Worm (Caenorhabditis elegans) whole organism, L4 larva: Measurements from ENCODE around the gene Y58A7A.4.

ENCODE experiments used
- D1046.2 ChIP-seq: fragments of 200-800 bp; sonication (Bioruptor generic); IDR thresholded peaks from 2 replicates; pipeline ENCODE4 v1.3.6; 2022; ENCODE audit warnings: missing genetic modification characterization, missing compliant biosample characterization
- F26F4.8 ChIP-seq: fragments of 200-800 bp; sonication (Bioruptor generic); conservative IDR thresholded peaks from 2 replicates; pipeline ENCODE4 v1.3.6; 2022; ENCODE audit warnings: missing genetic modification characterization, missing compliant biosample characterization
- F37D6.2 ChIP-seq: sonication (generic microtip); optimal IDR thresholded peaks from 2 replicates; lab custom pipeline; 2016; ENCODE audit warnings: mild to moderate bottlenecking, missing genetic modification characterization, missing compliant biosample characterization
- F49E8.2 ChIP-seq: sonication (generic microtip); optimal IDR thresholded peaks from 2 replicates; lab custom pipeline; 2016; ENCODE audit warnings: missing compliant biosample characterization, mild to moderate bottlenecking, missing genetic modification characterization, borderline replicate concordance
- R02D3.7 ChIP-seq: fragments of 150-350 bp; sonication (generic microtip); optimal IDR thresholded peaks from 3 replicates; lab custom pipeline; 2014; ENCODE audit warnings: missing biosample characterization, missing genetic modification characterization
- T20F7.1 ChIP-seq: fragments of 200-800 bp; sonication (Bioruptor generic); optimal IDR thresholded peaks from 2 replicates; lab custom pipeline; 2018; ENCODE audit warnings: mild to moderate bottlenecking, missing genetic modification characterization, missing compliant biosample characterization
- T26A8.4 ChIP-seq: fragments of 200-800 bp; sonication (Bioruptor generic); IDR thresholded peaks from 2 replicates; pipeline ENCODE4 v1.3.6; 2022; ENCODE audit warnings: missing genetic modification characterization, missing compliant biosample characterization
- Y48G9A.11 ChIP-seq: fragments of 200-800 bp; sonication (Bioruptor generic); IDR thresholded peaks from 2 replicates; pipeline ENCODE4 v1.3.6; 2022; ENCODE audit warnings: missing genetic modification reagents, missing genetic modification characterization, missing compliant biosample characterization
- Y5F2A.4 ChIP-seq: fragments of 200-800 bp; sonication (Bioruptor generic); optimal IDR thresholded peaks from 2 replicates; lab custom pipeline; 2018; ENCODE audit warnings: mild to moderate bottlenecking, missing genetic modification characterization, missing compliant biosample characterization
- aha-1 ChIP-seq: fragments of 150-350 bp; peaks from one replicate; lab custom pipeline; 2014; ENCODE audit warnings: missing biosample characterization, missing genetic modification characterization
- arid-1 ChIP-seq: fragments of 200-800 bp; sonication (Bioruptor generic); conservative IDR thresholded peaks from 2 replicates; pipeline ENCODE4 v1.3.6; 2022; ENCODE audit warnings: missing genetic modification reagents, missing genetic modification characterization, missing compliant biosample characterization
- attf-4 ChIP-seq: sonication (generic microtip); optimal IDR thresholded peaks from 3 replicates; lab custom pipeline; 2017; ENCODE audit warnings: missing biosample characterization, missing genetic modification characterization
- ceh-28 ChIP-seq: fragments of 150-350 bp; optimal IDR thresholded peaks from 2 replicates; lab custom pipeline; 2014; ENCODE audit warnings: missing biosample characterization, missing genetic modification reagents, missing genetic modification characterization
- ctbp-1 ChIP-seq: fragments of 200-800 bp; sonication (Bioruptor generic); IDR thresholded peaks from 2 replicates; pipeline ENCODE4 v1.3.6; 2022; ENCODE audit warnings: missing genetic modification reagents, missing genetic modification characterization, missing compliant biosample characterization
- daf-12 ChIP-seq: fragments of 150-350 bp; optimal IDR thresholded peaks from 2 replicates; lab custom pipeline; 2014; ENCODE audit warnings: missing biosample characterization, missing genetic modification reagents, missing genetic modification characterization
- daf-8 ChIP-seq: fragments of 200-800 bp; sonication (Bioruptor generic); IDR thresholded peaks from 2 replicates; pipeline ENCODE4 v1.3.6; 2022; ENCODE audit warnings: missing genetic modification characterization, missing compliant biosample characterization
- dmd-9 ChIP-seq: fragments of 200-800 bp; sonication (Bioruptor generic); IDR thresholded peaks from 2 replicates; pipeline ENCODE4 v1.3.6; 2022; ENCODE audit warnings: missing genetic modification reagents, missing genetic modification characterization, missing compliant biosample characterization
- dve-1 ChIP-seq: sonication (generic microtip); optimal IDR thresholded peaks from 2 replicates; lab custom pipeline; 2017; ENCODE audit warnings: antibody characterized with exemption, mild to moderate bottlenecking, missing genetic modification characterization, missing compliant biosample characterization; ENCODE audit not compliant: insufficient read depth
- egl-43 ChIP-seq: fragments of 200-800 bp; sonication (Bioruptor generic); IDR thresholded peaks from 2 replicates; pipeline ENCODE4 v1.3.6; 2022; ENCODE audit warnings: missing genetic modification reagents, missing genetic modification characterization, missing compliant biosample characterization
- fkh-10 ChIP-seq: fragments of 150-350 bp; optimal IDR thresholded peaks from 2 replicates; lab custom pipeline; 2014; ENCODE audit warnings: missing biosample characterization, missing genetic modification reagents, missing genetic modification characterization
- gei-8 ChIP-seq: fragments of 200-800 bp; sonication (Bioruptor generic); optimal IDR thresholded peaks from 2 replicates; lab custom pipeline; 2018; ENCODE audit warnings: mild to moderate bottlenecking, missing genetic modification characterization, missing compliant biosample characterization
- hlh-30 ChIP-seq: sonication (generic microtip); optimal IDR thresholded peaks from 2 replicates; lab custom pipeline; 2017; ENCODE audit warnings: antibody characterized with exemption, mild to moderate bottlenecking, missing genetic modification characterization, missing compliant biosample characterization; ENCODE audit not compliant: insufficient read depth
- hmg-1.1 ChIP-seq: fragments of 200-800 bp; sonication (Bioruptor generic); IDR thresholded peaks from 2 replicates; pipeline ENCODE4 v1.3.6; 2022; ENCODE audit warnings: missing genetic modification reagents, missing genetic modification characterization, missing compliant biosample characterization
- lim-7 ChIP-seq: fragments of 200-800 bp; sonication (Bioruptor generic); IDR thresholded peaks from 2 replicates; pipeline ENCODE4 v1.3.6; 2022; ENCODE audit warnings: missing genetic modification characterization, missing compliant biosample characterization
- lin-1 ChIP-seq: fragments of 200-800 bp; sonication (Bioruptor generic); IDR thresholded peaks from 2 replicates; pipeline ENCODE4 v1.3.6; 2022; ENCODE audit warnings: missing genetic modification reagents, missing genetic modification characterization, missing compliant biosample characterization
- lin-13 ChIP-seq: fragments of 150-350 bp; optimal IDR thresholded peaks from 2 replicates; lab custom pipeline; 2014; ENCODE audit warnings: missing biosample characterization, missing genetic modification reagents, missing genetic modification characterization
- lin-15B ChIP-seq: fragments of 150-350 bp; sonication (generic microtip); optimal IDR thresholded peaks from 3 replicates; lab custom pipeline; 2014; ENCODE audit warnings: missing biosample characterization, missing genetic modification characterization
- lin-29 ChIP-seq: fragments of 200-800 bp; sonication (Bioruptor generic); IDR thresholded peaks from 2 replicates; pipeline ENCODE4 v1.3.6; 2022; ENCODE audit warnings: missing genetic modification reagents, missing genetic modification characterization, missing compliant biosample characterization
- lin-38 ChIP-seq: fragments of 200-800 bp; sonication (Bioruptor generic); IDR thresholded peaks from 2 replicates; pipeline ENCODE4 v1.3.6; 2022; ENCODE audit warnings: missing genetic modification reagents, missing genetic modification characterization, missing compliant biosample characterization
- lir-3 ChIP-seq: sonication (generic microtip); optimal IDR thresholded peaks from 2 replicates; lab custom pipeline; 2016; ENCODE audit warnings: mild to moderate bottlenecking, missing genetic modification characterization, missing compliant biosample characterization
- lsy-2 ChIP-seq, 2 experiments: fragments of 150-350 bp in 1 of 2; sonication (generic microtip) in 1 of 2; optimal IDR thresholded peaks; 2 replicates each; lab custom pipeline; 2014 to 2017; ENCODE audit warnings: missing biosample characterization in 2 of 2, missing genetic modification characterization in 2 of 2
- madf-5 ChIP-seq, 2 experiments: fragments of 200-800 bp; sonication (Bioruptor generic); IDR thresholded peaks; 2 replicates each; pipeline ENCODE4 v1.3.6; 2022; ENCODE audit warnings: missing compliant biosample characterization in 2 of 2, missing genetic modification characterization in 2 of 2
- mdl-1 ChIP-seq, 2 experiments: fragments of 150-350 bp in 1 of 2; sonication (generic microtip) in 1 of 2; optimal IDR thresholded peaks; 2 replicates each; lab custom pipeline; 2014 to 2017; ENCODE audit warnings: missing biosample characterization in 2 of 2, missing genetic modification characterization in 2 of 2
- nhr-102 ChIP-seq: sonication (generic microtip); optimal IDR thresholded peaks from 2 replicates; lab custom pipeline; 2016; ENCODE audit warnings: mild to moderate bottlenecking, missing genetic modification characterization, moderate library complexity, missing compliant biosample characterization
- nhr-11 ChIP-seq: fragments of 150-350 bp; optimal IDR thresholded peaks from 2 replicates; lab custom pipeline; 2014; ENCODE audit warnings: missing biosample characterization, missing genetic modification characterization
- nhr-25 ChIP-seq: sonication (generic microtip); optimal IDR thresholded peaks from 2 replicates; lab custom pipeline; 2017; ENCODE audit warnings: missing genetic modification characterization, mild to moderate bottlenecking, missing compliant biosample characterization, antibody characterized with exemption, moderate library complexity, borderline replicate concordance; ENCODE audit not compliant: insufficient read depth
- nhr-42 ChIP-seq: fragments of 200-800 bp; sonication (Bioruptor generic); IDR thresholded peaks from 2 replicates; pipeline ENCODE4 v1.3.6; 2022; ENCODE audit warnings: missing genetic modification characterization, missing compliant biosample characterization
- nhr-48 ChIP-seq: sonication (generic microtip); optimal IDR thresholded peaks from 2 replicates; lab custom pipeline; 2016; ENCODE audit warnings: mild to moderate bottlenecking, missing genetic modification characterization, missing compliant biosample characterization
- nhr-76 ChIP-seq: fragments of 150-350 bp; optimal IDR thresholded peaks from 2 replicates; lab custom pipeline; 2014; ENCODE audit warnings: missing biosample characterization, missing genetic modification characterization
- nhr-77 ChIP-seq: fragments of 150-350 bp; optimal IDR thresholded peaks from 2 replicates; lab custom pipeline; 2014; ENCODE audit warnings: missing biosample characterization, missing genetic modification characterization
- rbr-2 ChIP-seq: sonication (generic microtip); optimal IDR thresholded peaks from 2 replicates; lab custom pipeline; 2016; ENCODE audit warnings: missing genotype, missing genetic modification characterization, missing compliant biosample characterization
- skn-1 ChIP-seq: fragments of 150-350 bp; optimal IDR thresholded peaks from 2 replicates; lab custom pipeline; 2014; ENCODE audit warnings: missing biosample characterization, missing genetic modification characterization
- snpc-1.2 ChIP-seq: fragments of 200-800 bp; sonication (Bioruptor generic); IDR thresholded peaks from 2 replicates; pipeline ENCODE4 v1.3.6; 2022; ENCODE audit warnings: missing genetic modification reagents, missing genetic modification characterization, missing compliant biosample characterization
- tag-97 ChIP-seq: fragments of 200-800 bp; sonication (Bioruptor generic); IDR thresholded peaks from 2 replicates; pipeline ENCODE4 v1.3.6; 2022; ENCODE audit warnings: missing genetic modification characterization, missing compliant biosample characterization
- unc-130 ChIP-seq: sonication (generic microtip); optimal IDR thresholded peaks from 2 replicates; lab custom pipeline; 2016; ENCODE audit warnings: missing genetic modification reagents, missing genetic modification characterization, missing compliant biosample characterization
- vab-7 ChIP-seq: fragments of 200-800 bp; sonication (Bioruptor generic); IDR thresholded peaks from 2 replicates; pipeline ENCODE4 v1.3.6; 2022; ENCODE audit warnings: missing genetic modification reagents, missing genetic modification characterization, missing compliant biosample characterization
- zag-1 ChIP-seq: fragments of 150-350 bp; optimal IDR thresholded peaks from 2 replicates; lab custom pipeline; 2014; ENCODE audit warnings: missing biosample characterization, missing genetic modification characterization
- zip-11 ChIP-seq: fragments of 200-800 bp; sonication (Bioruptor generic); IDR thresholded peaks from 2 replicates; pipeline ENCODE4 v1.3.6; 2022; ENCODE audit warnings: missing genetic modification characterization, missing compliant biosample characterization
- zip-2 ChIP-seq: fragments of 150-350 bp; optimal IDR thresholded peaks from 2 replicates; lab custom pipeline; 2014; ENCODE audit warnings: missing biosample characterization, missing genetic modification characterization
- ztf-7 ChIP-seq: fragments of 150-350 bp; optimal IDR thresholded peaks from 2 replicates; lab custom pipeline; 2014; ENCODE audit warnings: missing biosample characterization, missing genetic modification characterization

The Y58A7A.4 gene

DNA sequence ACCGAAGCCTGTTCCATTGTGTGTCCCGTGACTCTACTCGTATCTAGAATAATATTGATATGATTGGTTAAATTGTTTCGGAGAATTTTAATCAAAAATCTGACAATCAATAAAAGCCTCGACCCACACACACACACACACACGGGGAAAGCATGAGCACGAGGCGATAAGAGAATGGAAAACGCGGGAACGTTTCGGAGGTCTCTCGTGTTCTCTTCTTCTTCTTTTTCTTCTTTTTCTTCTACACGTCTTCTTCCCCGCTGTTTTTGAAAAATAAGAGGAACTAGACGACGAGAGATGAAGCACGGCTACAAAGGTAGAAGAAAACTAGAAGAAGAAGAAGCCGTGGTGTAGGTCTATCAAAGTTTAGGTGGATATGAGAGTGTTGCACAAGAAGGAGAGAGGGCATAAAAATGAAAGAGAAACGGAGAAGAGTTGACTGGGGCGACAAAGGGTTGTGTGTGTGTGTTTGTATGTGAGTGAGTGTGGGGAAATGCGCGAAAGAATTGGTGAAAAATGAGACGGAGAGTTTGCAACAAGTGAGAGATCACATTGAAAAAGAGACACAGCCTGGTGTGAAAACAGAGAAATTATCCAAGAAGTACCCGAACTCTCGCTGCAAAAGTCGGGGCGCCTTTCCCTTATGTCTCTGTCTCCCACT is 19.9 kb downstream of the Y58A7A.4 start, which contains the start of gene mlk-1 (continued):
- peak; percentile 62 for TF ChIP-seq dve-1 (tag; lab: Kevin White, UChicago)
- no peak for TF ChIP-seq T20F7.1 (GFP tag; lab: Kevin White, UChicago)
- no peak for TF ChIP-seq Y5F2A.4 (GFP tag; lab: Kevin White, UChicago)
- TF ChIP-seq T26A8.4 (GFP tag; lab: Robert Waterston, UW), result no peak
- no peak for TF ChIP-seq dmd-9 (GFP tag; lab: Robert Waterston, UW)
- no peak for TF ChIP-seq nhr-102 (tag; lab: Kevin White, UChicago)
- no peak for TF ChIP-seq daf-12 (tag; lab: Kevin White, UChicago)
- no peak for TF ChIP-seq vab-7 (GFP tag; lab: Robert Waterston, UW)
- no peak for TF ChIP-seq egl-43
- no peak for TF ChIP-seq nhr-76 (tag; lab: Kevin White, UChicago)
- no peak for TF ChIP-seq tag-97 (GFP tag; lab: Robert Waterston, UW)
- TF ChIP-seq lin-15B, result no peak
- peak; percentile 78 for TF ChIP-seq rbr-2 (tag; lab: Kevin White, UChicago)
- TF ChIP-seq hlh-30, result peak; percentile 96
- no peak for TF ChIP-seq zag-1 (tag; lab: Kevin White, UChicago)
- no peak for TF ChIP-seq attf-4 (tag; lab: Kevin White, UChicago)
- no peak for TF ChIP-seq R02D3.7
- no peak for TF ChIP-seq daf-8 (GFP tag; lab: Robert Waterston, UW)
- no peak for TF ChIP-seq nhr-42 (GFP tag; lab: Robert Waterston, UW)
- TF ChIP-seq F37D6.2 (tag; lab: Kevin White, UChicago), result peak; percentile 32
- TF ChIP-seq ztf-7 (tag; lab: Kevin White, UChicago), result no peak
- peak; percentile 44; the same call in 1 of the 2 replicates for TF ChIP-seq arid-1 (GFP tag; lab: Robert Waterston, UW)
- TF ChIP-seq lsy-2 (tag; optimal IDR thresholded peaks at IDR 0.05; lab: Kevin White, UChicago), result peak; percentile 59 to 64
- no peak for TF ChIP-seq madf-5 (GFP tag; IDR thresholded peaks at IDR 0.05; lab: Robert Waterston, UW)
- peak; percentile 28 for TF ChIP-seq nhr-77 (tag; lab: Kevin White, UChicago)
- peak in 1 of 2 experiments; percentile 95 for TF ChIP-seq mdl-1 (tag; optimal IDR thresholded peaks at IDR 0.05; lab: Kevin White, UChicago)
- TF ChIP-seq F26F4.8 (GFP tag; lab: Robert Waterston, UW), result no peak
- TF ChIP-seq D1046.2 (GFP tag; lab: Robert Waterston, UW), result no peak
- peak; percentile 60 for TF ChIP-seq nhr-25 (tag; lab: Kevin White, UChicago)
- TF ChIP-seq skn-1 (tag; lab: Kevin White, UChicago), result no peak
- no peak for TF ChIP-seq lin-13 (GFP tag; lab: Kevin White, UChicago)
- TF ChIP-seq nhr-11 (tag; lab: Kevin White, UChicago), result peak; percentile 85
- TF ChIP-seq lin-29 (GFP tag; lab: Robert Waterston, UW), result no peak
- TF ChIP-seq fkh-10 (GFP tag; lab: Kevin White, UChicago), result peak; percentile 63
- 0 out of 2 replicates have a peak, but pooled peaks have one; percentile 18 for TF ChIP-seq lin-1 (GFP tag; lab: Robert Waterston, UW)
- TF ChIP-seq lir-3 (tag; lab: Kevin White, UChicago), result no peak
- no peak for TF ChIP-seq unc-130 (GFP tag; lab: Kevin White, UChicago)
- TF ChIP-seq zip-2 (tag; lab: Kevin White, UChicago), result no peak
- no peak for TF ChIP-seq ceh-28 (tag; lab: Kevin White, UChicago)
- TF ChIP-seq Y48G9A.11 (GFP tag; lab: Robert Waterston, UW), result no peak
- TF ChIP-seq zip-11 (GFP tag; lab: Robert Waterston, UW), result no peak
- TF ChIP-seq gei-8 (GFP tag; lab: Kevin White, UChicago), result no peak
- TF ChIP-seq snpc-1.2 (GFP tag; lab: Robert Waterston, UW), result no peak
- peak; percentile 37; the same call in 1 of the 2 replicates for TF ChIP-seq ctbp-1 (GFP tag; lab: Robert Waterston, UW)
- TF ChIP-seq lin-38 (GFP tag; lab: Robert Waterston, UW), result no peak
- TF ChIP-seq F49E8.2, result no peak
- peak; percentile 43 for TF ChIP-seq nhr-48 (tag; lab: Kevin White, UChicago)
- peak; percentile 96 for TF ChIP-seq aha-1 (tag; lab: Kevin White, UChicago)
- no peak for TF ChIP-seq lim-7 (GFP tag; lab: Robert Waterston, UW)
- peak; percentile 56; the same call in 1 of the 2 replicates for TF ChIP-seq hmg-1.1 (GFP tag; lab: Robert Waterston, UW)
